Fruit fly (Drosophila melanogaster) whole organism, embryonic: Measurements from ENCODE around the gene CG17959.

Source experiments
- BEAF-32 ChIP-seq: fragments of 200-800 bp; sonication (Bioruptor generic); optimal IDR thresholded peaks from 3 replicates; lab custom pipeline; 2017; ENCODE audit warnings: missing biosample characterization, missing genetic modification characterization, mild to moderate bottlenecking, moderate library complexity, missing genetic modification reagents
- CG10543 ChIP-seq: fragments of 200-800 bp; sonication (Bioruptor generic); optimal IDR thresholded peaks from 3 replicates; lab custom pipeline; 2017; ENCODE audit warnings: missing biosample characterization, mild to moderate bottlenecking, missing genetic modification characterization, moderate library complexity
- CG13624 ChIP-seq: fragments of 200-800 bp; sonication (Bioruptor generic); optimal IDR thresholded peaks from 2 replicates; lab custom pipeline; 2016; ENCODE audit warnings: missing biosample characterization, missing genetic modification characterization
- CG14050 ChIP-seq: fragments of 200-800 bp; sonication (Bioruptor generic); IDR thresholded peaks from 3 replicates; pipeline ENCODE4 v1.3.6; 2022; ENCODE audit warnings: missing biosample characterization, missing genetic modification characterization
- CG14860 ChIP-seq: fragments of 200-800 bp; sonication (Bioruptor generic); IDR thresholded peaks from 3 replicates; pipeline ENCODE4 v1.3.6; 2022; ENCODE audit warnings: missing biosample characterization, missing genetic modification characterization; ENCODE audit not compliant: partially characterized antibody
- CG15696 ChIP-seq: fragments of 200-800 bp; sonication (Bioruptor generic); optimal IDR thresholded peaks from 2 replicates; lab custom pipeline; 2019; ENCODE audit warnings: missing biosample characterization, mild to moderate bottlenecking, missing genetic modification characterization, moderate library complexity
- CG2712 ChIP-seq: fragments of 200-800 bp; optimal IDR thresholded peaks from 3 replicates; lab custom pipeline; 2019; ENCODE audit warnings: missing biosample characterization, mild to moderate bottlenecking, missing genetic modification characterization, moderate library complexity
- CG31224 ChIP-seq: fragments of 200-800 bp; sonication (Bioruptor generic); IDR thresholded peaks from 2 replicates; pipeline ENCODE4 v1.3.6; 2022; ENCODE audit warnings: missing biosample characterization, missing genetic modification characterization
- CG3407 ChIP-seq: fragments of 200-800 bp; sonication (Bioruptor generic); optimal IDR thresholded peaks from 2 replicates; lab custom pipeline; 2018; ENCODE audit warnings: missing biosample characterization, mild to moderate bottlenecking, missing genetic modification characterization
- CG43689 ChIP-seq: fragments of 200-800 bp; sonication (Bioruptor generic); IDR thresholded peaks from 2 replicates; pipeline ENCODE4 v1.3.6; 2022; ENCODE audit warnings: missing biosample characterization, missing genetic modification characterization
- CG5180 ChIP-seq: fragments of 200-800 bp; sonication (Bioruptor generic); optimal IDR thresholded peaks from 3 replicates; lab custom pipeline; 2017; ENCODE audit warnings: missing biosample characterization, missing genetic modification characterization, mild to moderate bottlenecking, moderate library complexity, missing genetic modification reagents
- CG6765 ChIP-seq: fragments of 200-800 bp; sonication (Bioruptor generic); optimal IDR thresholded peaks from 3 replicates; lab custom pipeline; 2017; ENCODE audit warnings: missing biosample characterization, mild to moderate bottlenecking, missing genetic modification characterization
- CG6791 ChIP-seq: fragments of 200-800 bp; sonication (Bioruptor generic); IDR thresholded peaks from 3 replicates; pipeline ENCODE4 v1.3.6; 2022; ENCODE audit warnings: missing biosample characterization, missing genetic modification characterization; ENCODE audit not compliant: partially characterized antibody
- CG6854 ChIP-seq: fragments of 200-800 bp; sonication (Bioruptor generic); optimal IDR thresholded peaks from 3 replicates; lab custom pipeline; 2017; ENCODE audit warnings: missing biosample characterization, mild to moderate bottlenecking, missing genetic modification characterization
- CG7786 ChIP-seq: fragments of 200-800 bp; sonication (Bioruptor generic); optimal IDR thresholded peaks from 2 replicates; lab custom pipeline; 2016; ENCODE audit warnings: missing biosample characterization, missing genetic modification characterization
- CG9797 ChIP-seq: fragments of 200-800 bp; sonication (Bioruptor generic); optimal IDR thresholded peaks from 3 replicates; lab custom pipeline; 2018; ENCODE audit warnings: missing biosample characterization, mild to moderate bottlenecking, missing genetic modification characterization
- Dip3 ChIP-seq: fragments of 200-800 bp; sonication (Bioruptor generic); optimal IDR thresholded peaks from 3 replicates; lab custom pipeline; 2016; ENCODE audit warnings: missing biosample characterization, missing genetic modification characterization
- Doc3 ChIP-seq: fragments of 200-800 bp; sonication (Bioruptor generic); IDR thresholded peaks from 3 replicates; pipeline ENCODE4 v1.3.6; 2022; ENCODE audit warnings: missing biosample characterization, missing genetic modification characterization; ENCODE audit not compliant: partially characterized antibody
- ERR ChIP-seq: fragments of 200-800 bp; sonication (Bioruptor generic); optimal IDR thresholded peaks from 2 replicates; lab custom pipeline; 2016; ENCODE audit warnings: missing biosample characterization, missing genetic modification characterization
- H2.0 ChIP-seq: fragments of 200-800 bp; sonication (Bioruptor generic); IDR thresholded peaks from 2 replicates; pipeline ENCODE4 v1.3.6; 2022; ENCODE audit warnings: missing biosample characterization, missing genetic modification characterization
- Hey ChIP-seq: fragments of 200-800 bp; sonication (Bioruptor generic); optimal IDR thresholded peaks from 3 replicates; lab custom pipeline; 2018; ENCODE audit warnings: missing biosample characterization, mild to moderate bottlenecking, missing genetic modification characterization
- Hmr ChIP-seq: fragments of 200-800 bp; sonication (Bioruptor generic); optimal IDR thresholded peaks from 3 replicates; lab custom pipeline; 2017; ENCODE audit warnings: mild to moderate bottlenecking, missing biosample characterization, missing genetic modification reagents, missing genetic modification characterization
- Lpt ChIP-seq: fragments of >200 bp; optimal IDR thresholded peaks from 2 replicates; lab custom pipeline; 2018; ENCODE audit warnings: missing biosample characterization, missing genetic modification characterization
- Mad ChIP-seq: fragments of 200-800 bp; sonication (Bioruptor generic); optimal IDR thresholded peaks from 2 replicates; lab custom pipeline; 2016; ENCODE audit warnings: missing biosample characterization, missing genetic modification characterization
- NC2β ChIP-seq: fragments of 200-800 bp; sonication (Bioruptor generic); optimal IDR thresholded peaks from 2 replicates; lab custom pipeline; 2016; ENCODE audit warnings: missing biosample characterization, missing genetic modification characterization
- Stat92E ChIP-seq, 3 experiments: fragments of >200 bp in 2 of 3; fragments of 200-800 bp in 1 of 3; sonication (Bioruptor generic) in 1 of 3; optimal IDR thresholded peaks; 2 replicates each; lab custom pipeline; 2017 to 2019; ENCODE audit warnings: missing biosample characterization in 3 of 3, missing genetic modification characterization in 3 of 3, mild to moderate bottlenecking in 1 of 3, moderate library complexity in 1 of 3
- amos ChIP-seq: fragments of 200-800 bp; sonication (Bioruptor generic); IDR thresholded peaks from 2 replicates; pipeline ENCODE4 v1.3.6; 2022; ENCODE audit warnings: missing biosample characterization, missing genetic modification characterization; ENCODE audit not compliant: partially characterized antibody
- bab2 ChIP-seq: fragments of 200-800 bp; sonication (Bioruptor generic); optimal IDR thresholded peaks from 2 replicates; lab custom pipeline; 2016; ENCODE audit warnings: missing biosample characterization, missing genetic modification characterization
- cg ChIP-seq: fragments of 200-800 bp; sonication (Bioruptor generic); optimal IDR thresholded peaks from 3 replicates; lab custom pipeline; 2019; ENCODE audit warnings: missing biosample characterization, mild to moderate bottlenecking, missing genetic modification characterization, moderate library complexity
- chn ChIP-seq: fragments of 200-800 bp; sonication (Bioruptor generic); optimal IDR thresholded peaks from 2 replicates; lab custom pipeline; 2016; ENCODE audit warnings: missing biosample characterization, missing genetic modification characterization
- croc ChIP-seq: fragments of 200-800 bp; sonication (Bioruptor generic); conservative IDR thresholded peaks from 3 replicates; pipeline ENCODE4 v1.3.6; 2022; ENCODE audit warnings: missing biosample characterization, missing genetic modification characterization
- da ChIP-seq: fragments of 200-800 bp; sonication (Bioruptor generic); optimal IDR thresholded peaks from 2 replicates; lab custom pipeline; 2016; ENCODE audit warnings: missing biosample characterization, missing genetic modification characterization
- dmrt99B ChIP-seq: fragments of 200-800 bp; sonication (Bioruptor generic); optimal IDR thresholded peaks from 2 replicates; lab custom pipeline; 2018; ENCODE audit warnings: missing biosample characterization, mild to moderate bottlenecking, missing genetic modification characterization, moderate library complexity
- fru ChIP-seq: fragments of >200 bp; optimal IDR thresholded peaks from 2 replicates; lab custom pipeline; 2017
- grn ChIP-seq: fragments of 200-800 bp; sonication (Bioruptor generic); optimal IDR thresholded peaks from 3 replicates; lab custom pipeline; 2017; ENCODE audit warnings: missing biosample characterization, missing genetic modification characterization
- gsb-n ChIP-seq: fragments of 200-800 bp; sonication (Bioruptor generic); optimal IDR thresholded peaks from 3 replicates; lab custom pipeline; 2018; ENCODE audit warnings: missing biosample characterization, mild to moderate bottlenecking, missing genetic modification characterization
- hbn ChIP-seq: fragments of 200-800 bp; sonication (Bioruptor generic); IDR thresholded peaks from 2 replicates; pipeline ENCODE4 v1.3.6; 2022; ENCODE audit warnings: missing biosample characterization, missing genetic modification characterization; ENCODE audit not compliant: partially characterized antibody
- ken ChIP-seq: fragments of 200-800 bp; sonication (Bioruptor generic); IDR thresholded peaks from 3 replicates; pipeline ENCODE4 v1.3.6; 2022; ENCODE audit warnings: missing biosample characterization, missing genetic modification characterization
- mld ChIP-seq: fragments of 200-800 bp; sonication (Bioruptor generic); IDR thresholded peaks from 3 replicates; pipeline ENCODE4 v1.3.6; 2022; ENCODE audit warnings: missing biosample characterization, missing genetic modification characterization; ENCODE audit not compliant: partially characterized antibody
- nau ChIP-seq: fragments of 200-800 bp; sonication (Bioruptor generic); optimal IDR thresholded peaks from 3 replicates; lab custom pipeline; 2017; ENCODE audit warnings: missing biosample characterization, mild to moderate bottlenecking, missing genetic modification characterization, missing genetic modification reagents
- pan ChIP-seq, 4 experiments: fragments of >200 bp in 3 of 4; fragments of 200-800 bp in 1 of 4; sonication (Bioruptor generic) in 1 of 4; optimal IDR thresholded peaks in 3 of 4; IDR thresholded peaks in 1 of 4; 2 replicates each; pipeline versions ENCODE4 v1.3.6 to Lab custom; 2017 to 2022; ENCODE audit warnings: missing biosample characterization in 2 of 4, missing genetic modification characterization in 2 of 4, mixed read lengths in 1 of 4
- pum ChIP-seq: fragments of 200-800 bp; sonication (Bioruptor generic); optimal IDR thresholded peaks from 2 replicates; lab custom pipeline; 2016; ENCODE audit warnings: missing biosample characterization, missing genetic modification characterization
- sc ChIP-seq, 3 experiments: fragments of >200 bp in 2 of 3; fragments of 200-800 bp in 1 of 3; sonication (Bioruptor generic) in 1 of 3; optimal IDR thresholded peaks; 2 replicates in 2 of 3; 3 replicates in 1 of 3; lab custom pipeline; 2017; ENCODE audit warnings: mild to moderate bottlenecking in 1 of 3, missing biosample characterization in 1 of 3, missing genetic modification characterization in 1 of 3, missing genetic modification reagents in 1 of 3
- shn ChIP-seq: fragments of 200-800 bp; sonication (Bioruptor generic); optimal IDR thresholded peaks from 3 replicates; lab custom pipeline; 2016; ENCODE audit warnings: missing biosample characterization, missing genetic modification characterization
- ssp ChIP-seq: fragments of 200-800 bp; sonication (Bioruptor generic); IDR thresholded peaks from 2 replicates; pipeline ENCODE4 v1.3.6; 2022; ENCODE audit warnings: missing biosample characterization, missing genetic modification characterization
- tap ChIP-seq: fragments of 200-800 bp; optimal IDR thresholded peaks from 3 replicates; lab custom pipeline; 2019; ENCODE audit warnings: missing biosample characterization, mild to moderate bottlenecking, missing genetic modification characterization, moderate library complexity
- tll ChIP-seq, 2 experiments: fragments of 200-800 bp in 1 of 2; fragments of >200 bp in 1 of 2; sonication (Bioruptor generic) in 1 of 2; optimal IDR thresholded peaks; 2 replicates each; lab custom pipeline; 2017 to 2019; ENCODE audit warnings: missing biosample characterization in 2 of 2, missing genetic modification characterization in 2 of 2, mild to moderate bottlenecking in 1 of 2, moderate library complexity in 1 of 2
- usp ChIP-seq: fragments of >200 bp; optimal IDR thresholded peaks from 2 replicates; lab custom pipeline; 2017; ENCODE audit warnings: missing biosample characterization, missing genetic modification characterization
- yki ChIP-seq: fragments of >200 bp; optimal IDR thresholded peaks from 3 replicates; lab custom pipeline; 2018
- z ChIP-seq: fragments of 200-800 bp; sonication (Bioruptor generic); IDR thresholded peaks from 3 replicates; pipeline ENCODE4 v1.3.6; 2022; ENCODE audit warnings: missing biosample characterization, missing genetic modification characterization

CG17959 gene

DNA sequence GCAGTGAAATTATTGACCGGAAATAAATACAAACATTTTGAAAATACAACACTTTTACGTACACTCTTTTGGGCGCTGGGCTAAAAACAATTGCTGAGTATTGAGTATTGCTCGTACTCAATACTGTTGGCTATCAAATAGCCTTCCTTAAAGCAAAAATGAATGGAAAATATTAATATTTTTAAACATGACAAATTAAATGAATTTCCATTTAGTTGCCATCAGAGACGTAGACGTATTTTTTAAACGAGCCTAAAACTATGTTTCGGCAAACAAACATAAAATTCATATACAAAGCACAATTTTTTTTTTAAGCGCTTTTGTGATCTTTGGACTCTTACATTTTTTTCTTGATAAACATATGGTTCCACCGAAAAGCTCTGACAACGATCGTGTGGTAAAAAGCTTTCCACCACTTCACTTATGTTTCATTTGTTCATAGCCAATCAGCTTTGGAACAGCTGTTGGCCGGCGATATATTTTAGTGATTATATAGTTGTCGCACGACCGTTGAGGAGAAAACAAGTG lies 715 bp downstream of the CG17959 start, which contains the start of gene CG3603 (continued):
- no peak for TF ChIP-seq CG31224 (GFP tag; lab: Robert Waterston, UW)
- TF ChIP-seq chn (GFP tag; lab: Kevin White, UChicago), result no peak
- TF ChIP-seq CG15696, result no peak
- no peak for TF ChIP-seq fru (lab: Kevin White, UChicago)
- no peak for TF ChIP-seq bab2 (GFP tag; lab: Kevin White, UChicago)
- no peak for TF ChIP-seq CG14860 (GFP tag; lab: Robert Waterston, UW)
- no peak for TF ChIP-seq Stat92E (GFP tag; optimal IDR thresholded peaks at IDR 0.05; lab: Kevin White, UChicago)
- TF ChIP-seq sc (optimal IDR thresholded peaks at IDR 0.05; lab: Kevin White, UChicago), result no peak
- TF ChIP-seq sc (GFP tag; optimal IDR thresholded peaks at IDR 0.05; lab: Kevin White, UChicago), result no peak
- peak; percentile 40 for TF ChIP-seq CG6765 (GFP tag; lab: Kevin White, UChicago)
- TF ChIP-seq CG2712, result no peak
- TF ChIP-seq grn (GFP tag; lab: Kevin White, UChicago), result peak; percentile 78
- no peak for TF ChIP-seq Dip3 (GFP tag; lab: Kevin White, UChicago)
- TF ChIP-seq CG14050, result no peak
- TF ChIP-seq CG13624, result no peak
- TF ChIP-seq H2.0 (GFP tag; lab: Robert Waterston, UW), result no peak
- no peak for TF ChIP-seq Doc3 (GFP tag; lab: Robert Waterston, UW)
- no peak for TF ChIP-seq tap
- TF ChIP-seq cg (GFP tag; lab: Kevin White, UChicago), result peak; percentile 31
- TF ChIP-seq Hey (tag; lab: Kevin White, UChicago), result no peak
- peak; percentile 2 for TF ChIP-seq CG5180 (GFP tag; lab: Kevin White, UChicago)
- TF ChIP-seq mld (GFP tag; lab: Robert Waterston, UW), result no peak
- no peak for TF ChIP-seq z (GFP tag; lab: Robert Waterston, UW)
- no peak; the same call in 1 of the 2 replicates for TF ChIP-seq amos (GFP tag; lab: Robert Waterston, UW)
- TF ChIP-seq CG6854 (GFP tag; lab: Kevin White, UChicago), result peak; percentile 10
- no peak for TF ChIP-seq dmrt99B (tag; lab: Kevin White, UChicago)
- TF ChIP-seq gsb-n, result no peak
- TF ChIP-seq nau, result no peak
- TF ChIP-seq da, result no peak
- TF ChIP-seq pan (optimal IDR thresholded peaks at IDR 0.05; lab: Kevin White, UChicago), result no peak
- no peak for TF ChIP-seq pan (GFP tag; optimal IDR thresholded peaks at IDR 0.05 in 1 of 2, IDR thresholded peaks at IDR 0.05 in 1 of 2)
- no peak for TF ChIP-seq yki (lab: Kevin White, UChicago)
- TF ChIP-seq CG9797 (GFP tag; lab: Kevin White, UChicago), result no peak
- TF ChIP-seq Hmr (GFP tag; lab: Kevin White, UChicago), result peak; percentile 52
- TF ChIP-seq CG7786 (GFP tag; lab: Kevin White, UChicago), result no peak
- TF ChIP-seq CG10543, result no peak
- TF ChIP-seq pum (GFP tag; lab: Kevin White, UChicago), result no peak
- no peak for TF ChIP-seq ssp
- no peak for TF ChIP-seq shn
- TF ChIP-seq BEAF-32 (GFP tag; lab: Kevin White, UChicago), result peak; percentile 37
- TF ChIP-seq ken (GFP tag; lab: Robert Waterston, UW), result no peak
- no peak for TF ChIP-seq tll (GFP tag; optimal IDR thresholded peaks at IDR 0.05; lab: Kevin White, UChicago)
- no peak for TF ChIP-seq NC2β (GFP tag; lab: Kevin White, UChicago)
- TF ChIP-seq ERR, result no peak
- no peak for TF ChIP-seq CG3407 (GFP tag; lab: Kevin White, UChicago)
- no peak for TF ChIP-seq croc
- TF ChIP-seq Lpt (GFP tag; lab: Kevin White, UChicago), result no peak
- TF ChIP-seq CG6791, result no peak
- no peak for TF ChIP-seq Mad (GFP tag; lab: Kevin White, UChicago)
- no peak for TF ChIP-seq CG43689 (GFP tag; lab: Robert Waterston, UW)
- TF ChIP-seq usp, result no peak
- no peak for TF ChIP-seq hbn (GFP tag; lab: Robert Waterston, UW)
